Fruit fly (Drosophila melanogaster): Measurements from ENCODE around the gene CG17776.
A peak's percentile ranks its signal among the peaks of the same experiment; 100 is the strongest.

The CG17776 gene

dm6 chrX:2141854-2142216 is 42.7 kb upstream of the CG17776 start (continued):
- TF ChIP-seq CG5180 (GFP tag; optimal IDR thresholded peaks at IDR 0.05) (peak; percentile 30), odd (GFP tag; optimal IDR thresholded peaks at IDR 0.05) (peak; percentile 71), ssp (GFP tag; IDR thresholded peaks at IDR 0.05) (no peak), CG14710 (tag; optimal IDR thresholded peaks at IDR 0.05) (peak; percentile 0), Xrp1 (GFP tag; IDR thresholded peaks at IDR 0.05) (peak; percentile 39; the same call in 1 of the 2 replicates), C15 (GFP tag; IDR thresholded peaks at IDR 0.05) (no peak), tgo (GFP tag; IDR thresholded peaks at IDR 0.05) (no peak; the same call in 2 of the 3 replicates), CG6272 (GFP tag; IDR thresholded peaks at IDR 0.05) (no peak), CG10274 (GFP tag; optimal IDR thresholded peaks at IDR 0.05) (no peak), ranshi (GFP tag; IDR thresholded peaks at IDR 0.05) (peak; percentile 22; the same call in 1 of the 2 replicates), CG14050 (GFP tag; IDR thresholded peaks at IDR 0.05) (peak; percentile 46; the same call in 1 of the 3 replicates), CG14014 (GFP tag; IDR thresholded peaks at IDR 0.05) (peak; percentile 44; the same call in 1 of the 2 replicates), lab (GFP tag; optimal IDR thresholded peaks at IDR 0.05) (peak; percentile 69), Abd-B (GFP tag; optimal IDR thresholded peaks at IDR 0.05) (no peak), Sry-δ (GFP tag; optimal IDR thresholded peaks at IDR 0.05) (no peak), CG17829 (tag; optimal IDR thresholded peaks at IDR 0.05) (no peak), CG6654 (GFP tag; optimal IDR thresholded peaks at IDR 0.05) (no peak), CG8281 (tag; optimal IDR thresholded peaks at IDR 0.05) (peak; percentile 33), Nf-YA (GFP tag; IDR thresholded peaks at IDR 0.05) (no peak), Ada2b (GFP tag; IDR thresholded peaks at IDR 0.05) (peak; percentile 31; the same call in 1 of the 2 replicates), lbe (GFP tag; optimal IDR thresholded peaks at IDR 0.05) (peak; percentile 67), schlank (tag; optimal IDR thresholded peaks at IDR 0.05) (peak; percentile 65), CG8944 (GFP tag; optimal IDR thresholded peaks at IDR 0.05) (no peak), dmrt11E (tag; optimal IDR thresholded peaks at IDR 0.05) (no peak), ap (GFP tag; IDR thresholded peaks at IDR 0.05) (no peak), CG34422 (GFP tag; IDR thresholded peaks at IDR 0.05) (peak; percentile 28; the same call in 1 of the 3 replicates), CG13123 (GFP tag; optimal IDR thresholded peaks at IDR 0.05) (peak; percentile 48), NC2α (GFP tag; optimal IDR thresholded peaks at IDR 0.05) (no peak), CG30020 (tag; optimal IDR thresholded peaks at IDR 0.05) (no peak), CG7963 (GFP tag; IDR thresholded peaks at IDR 0.05; ENCODE audit: partially characterized antibody) (no peak), cwo (GFP tag; optimal IDR thresholded peaks at IDR 0.05) (peak; percentile 50), Usf (GFP tag; optimal IDR thresholded peaks at IDR 0.05) (no peak), CG10267 (tag; optimal IDR thresholded peaks at IDR 0.05) (peak; percentile 24), CG10321 (GFP tag; IDR thresholded peaks at IDR 0.05) (no peak), sisA (GFP tag; IDR thresholded peaks at IDR 0.05) (no peak), pum (GFP tag; optimal IDR thresholded peaks at IDR 0.05) (no peak), ara (GFP tag; IDR thresholded peaks at IDR 0.05) (0 out of 2 replicates have a peak, but pooled peaks have one; percentile 39), CG1529 (GFP tag; optimal IDR thresholded peaks at IDR 0.05) (peak; percentile 57), CG8924 (tag; optimal IDR thresholded peaks at IDR 0.05) (peak; percentile 51), CG13775 (GFP tag; optimal IDR thresholded peaks at IDR 0.05) (peak; percentile 19), CG2889 (GFP tag; IDR thresholded peaks at IDR 0.05) (no peak), CG1233 (GFP tag; optimal IDR thresholded peaks at IDR 0.05) (peak; percentile 60), ro (GFP tag; IDR thresholded peaks at IDR 0.05) (no peak), CG13624 (GFP tag; optimal IDR thresholded peaks at IDR 0.05) (no peak), gt (GFP tag; IDR thresholded peaks at IDR 0.05) (no peak), Sin3A (optimal IDR thresholded peaks at IDR 0.05) (no peak), CG8765 (GFP tag; IDR thresholded peaks at IDR 0.05) (no peak), CG7786 (GFP tag; optimal IDR thresholded peaks at IDR 0.05) (no peak), prd (optimal IDR thresholded peaks at IDR 0.05) (no peak), prd (GFP tag; IDR thresholded peaks at IDR 0.05) (peak; percentile 35; the same call in 2 of the 3 replicates), Atf6 (GFP tag; IDR thresholded peaks at IDR 0.05) (peak; percentile 58; the same call in 1 of the 2 replicates), Hsf (GFP tag; optimal IDR thresholded peaks at IDR 0.05) (no peak), cad (GFP tag; optimal IDR thresholded peaks at IDR 0.05) (no peak)
